Worm (Caenorhabditis elegans): ENCODE data around the gene str-150.

Gene str-150

ce11 chrV:16595140-16595791 is 12.2 kb downstream of the str-150 start, which contains the start of gene cpl-1 (continued):
- TF ChIP-seq attf-3 (GFP tag; conservative IDR thresholded peaks at IDR 0.05) (no peak), Y79H2A.3 (GFP tag; conservative IDR thresholded peaks at IDR 0.05) (no peak), attf-6 (GFP tag; IDR thresholded peaks at IDR 0.05) (no peak), madf-8 (GFP tag; conservative IDR thresholded peaks at IDR 0.05) (no peak), xnd-1 (tag; optimal IDR thresholded peaks at IDR 0.05) (no peak), ama-1 (optimal IDR thresholded peaks at IDR 0.05) (peak; percentile 63), ama-1 (GFP tag; optimal IDR thresholded peaks at IDR 0.05) (no peak), F49E8.2 (tag; optimal IDR thresholded peaks at IDR 0.05; ENCODE audit: insufficient read depth) (no peak), ztf-26 (tag; optimal IDR thresholded peaks at IDR 0.05) (no peak), K12H6.12 (tag; optimal IDR thresholded peaks at IDR 0.05) (peak; percentile 22), somi-1 (GFP tag; optimal IDR thresholded peaks at IDR 0.05) (peak; percentile 33), ZK185.1 (tag; optimal IDR thresholded peaks at IDR 0.05; ENCODE audit: poor library complexity, severe bottlenecking) (no peak), rpc-1 (optimal IDR thresholded peaks at IDR 0.05) (no peak), rpc-1 (tag; optimal IDR thresholded peaks at IDR 0.05) (no peak), madf-6 (GFP tag; IDR thresholded peaks at IDR 0.05) (no peak), Y53G8AR.9 (GFP tag; conservative IDR thresholded peaks at IDR 0.05) (0 out of 2 replicates have a peak, but pooled peaks have one; percentile 11), ztf-3 (GFP tag; optimal IDR thresholded peaks at IDR 0.05) (no peak), F57C9.4 (tag; optimal IDR thresholded peaks at IDR 0.05) (no peak), snpc-4 (GFP tag; optimal IDR thresholded peaks at IDR 0.05) (no peak), snpc-4 (tag; optimal IDR thresholded peaks at IDR 0.05) (peak in 2 of 4 experiments; percentile 11 to 35)

- TF ChIP-seq B0019.2 (GFP tag; conservative IDR thresholded peaks at IDR 0.05) (no peak), attf-3 (GFP tag; conservative IDR thresholded peaks at IDR 0.05) (no peak), ZK185.1 (tag; optimal IDR thresholded peaks at IDR 0.05; ENCODE audit: poor library complexity, severe bottlenecking) (no peak), lir-1 (GFP tag; conservative IDR thresholded peaks at IDR 0.05) (no peak), F49E8.2 (tag; optimal IDR thresholded peaks at IDR 0.05; ENCODE audit: insufficient read depth) (no peak), nhr-27 (tag; optimal IDR thresholded peaks at IDR 0.05) (no peak), nfya-1 (tag; optimal IDR thresholded peaks at IDR 0.05; ENCODE audit: borderline replicate concordance, insufficient read depth) (no peak), lin-40 (tag; optimal IDR thresholded peaks at IDR 0.05) (no peak), F10E7.11 (tag; optimal IDR thresholded peaks at IDR 0.05) (no peak), pha-4 (tag; optimal IDR thresholded peaks at IDR 0.05) (no peak)
Measured at ce11 chrV:16596102-16596501, 13.0 kb downstream of the str-150 start.

- TF ChIP-seq attf-6 (GFP tag; IDR thresholded peaks at IDR 0.05) (peak; percentile 60; the same call in 1 of the 2 replicates), ztf-25 (GFP tag; IDR thresholded peaks at IDR 0.05) (0 out of 2 replicates have a peak, but pooled peaks have one; percentile 29), lin-26 (GFP tag; IDR thresholded peaks at IDR 0.05) (peak; percentile 71), hmg-1.2 (GFP tag; IDR thresholded peaks at IDR 0.05) (peak; percentile 94), pbrm-1 (GFP tag; IDR thresholded peaks at IDR 0.05) (0 out of 2 replicates have a peak, but pooled peaks have one; percentile 35)
Measured at ce11 chrV:16597344-16597869, 14.3 kb downstream of the str-150 start.

- TF ChIP-seq egl-18 (GFP tag; IDR thresholded peaks at IDR 0.05) (no peak), pbrm-1 (GFP tag; IDR thresholded peaks at IDR 0.05) (peak; percentile 28; the same call in 1 of the 2 replicates), athp-1 (tag; optimal IDR thresholded peaks at IDR 0.05) (no peak), T07F8.4 (tag; optimal IDR thresholded peaks at IDR 0.05) (no peak), him-1 (tag; optimal IDR thresholded peaks at IDR 0.05) (no peak), die-1 (tag; optimal IDR thresholded peaks at IDR 0.05) (no peak), hsf-1 (GFP tag; IDR thresholded peaks at IDR 0.05) (peak; percentile 85), ama-1 (optimal IDR thresholded peaks at IDR 0.05) (no peak), ama-1 (GFP tag; optimal IDR thresholded peaks at IDR 0.05) (no peak), K11D2.4 (GFP tag; IDR thresholded peaks at IDR 0.05) (no peak), ceh-79 (tag; optimal IDR thresholded peaks at IDR 0.05) (no peak), let-526 (GFP tag; IDR thresholded peaks at IDR 0.05) (0 out of 2 replicates have a peak, but pooled peaks have one; percentile 61), madf-6 (GFP tag; IDR thresholded peaks at IDR 0.05) (0 out of 2 replicates have a peak, but pooled peaks have one; percentile 8), mes-4 (tag; optimal IDR thresholded peaks at IDR 0.05) (no peak), dox-1 (GFP tag; IDR thresholded peaks at IDR 0.05) (0 out of 2 replicates have a peak, but pooled peaks have one; percentile 25), C06A6.2 (GFP tag; conservative IDR thresholded peaks at IDR 0.05) (peak; percentile 64; the same call in 1 of the 2 replicates), mxl-1 (tag; optimal IDR thresholded peaks at IDR 0.05) (no peak)
Measured at ce11 chrV:16598437-16598836, 15.4 kb downstream of the str-150 start.

All from whole organism, young adult.